Worm (Caenorhabditis elegans): ENCODE data around the gene F23H12.3.
A peak's percentile ranks its signal among the peaks of the same experiment; 100 is the strongest.

Gene F23H12.3

ce11 chrV:12343419-12343969 lies 1.5 kb upstream of the F23H12.3 start, which contains the start of gene tomm-20 (continued):
- TF ChIP-seq arid-1 (GFP tag; conservative IDR thresholded peaks at IDR 0.05), result peak; percentile 55
- TF ChIP-seq Y105C5A.15 (GFP tag; IDR thresholded peaks at IDR 0.05), result no peak
- TF ChIP-seq nhr-102 (tag; optimal IDR thresholded peaks at IDR 0.05), result peak; percentile 93
- TF ChIP-seq ztf-11 (tag; optimal IDR thresholded peaks at IDR 0.05), result no peak
- TF ChIP-seq nhr-42 (GFP tag; IDR thresholded peaks at IDR 0.05), result peak; percentile 79; the same call in 1 of the 2 replicates
- TF ChIP-seq lir-3 (tag; optimal IDR thresholded peaks at IDR 0.05), result peak; percentile 16
- TF ChIP-seq nhr-237 (tag; optimal IDR thresholded peaks at IDR 0.05), result no peak
- TF ChIP-seq ceh-44 (GFP tag; IDR thresholded peaks at IDR 0.05), result no peak
- peak; percentile 72 for TF ChIP-seq F10B5.3 (tag; optimal IDR thresholded peaks at IDR 0.05)
- no peak for TF ChIP-seq tag-97 (GFP tag; IDR thresholded peaks at IDR 0.05)
- peak; percentile 71 for TF ChIP-seq lin-13 (GFP tag; optimal IDR thresholded peaks at IDR 0.05)
- TF ChIP-seq nhr-6 (tag; optimal IDR thresholded peaks at IDR 0.05), result peak; percentile 100
- TF ChIP-seq nhr-76 (tag; optimal IDR thresholded peaks at IDR 0.05), result peak; percentile 44
- no peak for TF ChIP-seq fos-1 (tag; optimal IDR thresholded peaks at IDR 0.05)
- TF ChIP-seq tra-1 (GFP tag; IDR thresholded peaks at IDR 0.05), result peak; percentile 89
- peak; percentile 37 for TF ChIP-seq zip-2 (tag; optimal IDR thresholded peaks at IDR 0.05)
- no peak; the same call in none of the 2 replicates for TF ChIP-seq dmd-6 (GFP tag; IDR thresholded peaks at IDR 0.05)
- peak; percentile 83 for TF ChIP-seq spr-1 (tag; optimal IDR thresholded peaks at IDR 0.05)
- peak; percentile 94 for TF ChIP-seq rbr-2 (tag; optimal IDR thresholded peaks at IDR 0.05)
- peak; percentile 55 for TF ChIP-seq ceh-32 (tag; optimal IDR thresholded peaks at IDR 0.05; ENCODE audit: poor library complexity)
- peak; percentile 86 for TF ChIP-seq aha-1 (tag)
- peak; percentile 71 to 96 for TF ChIP-seq lsy-2 (tag; optimal IDR thresholded peaks at IDR 0.05)
- TF ChIP-seq lim-7 (GFP tag; IDR thresholded peaks at IDR 0.05), result no peak
- TF ChIP-seq R02D3.7 (tag; optimal IDR thresholded peaks at IDR 0.05), result no peak
- 0 out of 2 replicates have a peak, but pooled peaks have one; percentile 14 for TF ChIP-seq mdt-29 (GFP tag; IDR thresholded peaks at IDR 0.05)
- peak; percentile 86 for TF ChIP-seq ceh-20 (GFP tag; IDR thresholded peaks at IDR 0.05)
- TF ChIP-seq F44E2.7 (GFP tag; IDR thresholded peaks at IDR 0.05), result no peak
- TF ChIP-seq ztf-7 (tag; optimal IDR thresholded peaks at IDR 0.05), result peak; percentile 91
- peak; percentile 84 for TF ChIP-seq lin-29 (GFP tag; IDR thresholded peaks at IDR 0.05)
- peak; percentile 81 for TF ChIP-seq nhr-11 (tag; optimal IDR thresholded peaks at IDR 0.05)
- TF ChIP-seq nhr-25 (tag; optimal IDR thresholded peaks at IDR 0.05; ENCODE audit: borderline replicate concordance, insufficient read depth), result peak; percentile 82
- TF ChIP-seq unc-62 (GFP tag; optimal IDR thresholded peaks at IDR 0.05 in 1 of 2), result peak in 1 of 2 experiments; percentile 94
- TF ChIP-seq unc-62 (tag; optimal IDR thresholded peaks at IDR 0.05), result no peak
- TF ChIP-seq nhr-111 (GFP tag; optimal IDR thresholded peaks at IDR 0.05), result no peak
- TF ChIP-seq zip-11 (GFP tag; IDR thresholded peaks at IDR 0.05), result no peak
- no peak for TF ChIP-seq ceh-28 (tag; optimal IDR thresholded peaks at IDR 0.05)
- TF ChIP-seq dmd-9 (GFP tag; IDR thresholded peaks at IDR 0.05), result no peak
- no peak for TF ChIP-seq madf-9 (GFP tag; conservative IDR thresholded peaks at IDR 0.05)
- no peak for TF ChIP-seq nhr-10 (tag; optimal IDR thresholded peaks at IDR 0.05)
- TF ChIP-seq Y5F2A.4 (GFP tag; optimal IDR thresholded peaks at IDR 0.05), result no peak
- peak; percentile 46 to 79 for TF ChIP-seq daf-16 (GFP tag; optimal IDR thresholded peaks at IDR 0.05)
- no peak for TF ChIP-seq daf-16 (tag; optimal IDR thresholded peaks at IDR 0.05)
- TF ChIP-seq nhr-41 (GFP tag; IDR thresholded peaks at IDR 0.05), result no peak
- peak; percentile 77; the same call in 1 of the 2 replicates for TF ChIP-seq pha-4 (GFP tag; IDR thresholded peaks at IDR 0.05)
- TF ChIP-seq pha-4 (tag; optimal IDR thresholded peaks at IDR 0.05), result no peak
- TF ChIP-seq daf-12 (tag; optimal IDR thresholded peaks at IDR 0.05), result no peak
- TF ChIP-seq ceh-82 (tag; optimal IDR thresholded peaks at IDR 0.05), result no peak
- no peak for TF ChIP-seq ZK337.2 (GFP tag; IDR thresholded peaks at IDR 0.05)
- TF ChIP-seq mxl-3 (GFP tag; optimal IDR thresholded peaks at IDR 0.05), result no peak
- 0 out of 2 replicates have a peak, but pooled peaks have one; percentile 60 for TF ChIP-seq saeg-2 (GFP tag; IDR thresholded peaks at IDR 0.05)
- TF ChIP-seq hlh-11 (tag; optimal IDR thresholded peaks at IDR 0.05), result peak; percentile 88
- peak; percentile 79; the same call in 1 of the 2 replicates for TF ChIP-seq ctbp-1 (GFP tag; IDR thresholded peaks at IDR 0.05)
